Worm (Caenorhabditis elegans) whole organism, early embryonic: ENCODE results near the gene scl-5.

Source experiments
- B0310.2 ChIP-seq: sonication (generic microtip); optimal IDR thresholded peaks from 2 replicates; lab custom pipeline; 2016; ENCODE audit warnings: mild to moderate bottlenecking, missing genetic modification characterization, missing compliant biosample characterization
- F13C5.2 ChIP-seq: sonication (generic microtip); optimal IDR thresholded peaks from 2 replicates; lab custom pipeline; 2017; ENCODE audit warnings: mild to moderate bottlenecking, missing genetic modification characterization, inconsistent platforms, missing compliant biosample characterization
- aly-1 ChIP-seq: sonication (generic microtip); optimal IDR thresholded peaks from 2 replicates; lab custom pipeline; 2016; ENCODE audit warnings: missing genetic modification characterization, missing compliant biosample characterization
- ama-1 ChIP-seq: fragments of 150-350 bp; optimal IDR thresholded peaks from 2 replicates; lab custom pipeline; 2014
- ceh-13 ChIP-seq: fragments of 200-800 bp; sonication (Bioruptor generic); optimal IDR thresholded peaks from 2 replicates; lab custom pipeline; 2018; ENCODE audit warnings: mild to moderate bottlenecking, missing genetic modification characterization, missing compliant biosample characterization
- ceh-36 ChIP-seq: sonication (generic microtip); optimal IDR thresholded peaks from 2 replicates; lab custom pipeline; 2016; ENCODE audit warnings: missing genetic modification characterization, inconsistent platforms, missing compliant biosample characterization
- ets-7 ChIP-seq: sonication (generic microtip); optimal IDR thresholded peaks from 2 replicates; lab custom pipeline; 2016; ENCODE audit warnings: missing genotype, missing genetic modification characterization, missing compliant biosample characterization
- flt-1 ChIP-seq: fragments of 200-800 bp; sonication (Bioruptor generic); IDR thresholded peaks from 2 replicates; pipeline ENCODE4 v1.3.6; 2022; ENCODE audit warnings: missing genetic modification characterization, missing compliant biosample characterization
- hmbx-1 ChIP-seq: sonication (generic microtip); optimal IDR thresholded peaks from 2 replicates; lab custom pipeline; 2016; ENCODE audit warnings: mild to moderate bottlenecking, missing genetic modification characterization, missing compliant biosample characterization
- hmg-4 ChIP-seq: fragments of 200-800 bp; sonication (Bioruptor generic); optimal IDR thresholded peaks from 2 replicates; lab custom pipeline; 2018; ENCODE audit warnings: mild to moderate bottlenecking, missing genetic modification characterization, missing compliant biosample characterization
- hnd-1 ChIP-seq: sonication (generic microtip); optimal IDR thresholded peaks from 2 replicates; lab custom pipeline; 2016; ENCODE audit warnings: missing genetic modification characterization, missing compliant biosample characterization
- pes-1 ChIP-seq: fragments of 200-800 bp; sonication (Bioruptor generic); IDR thresholded peaks from 2 replicates; pipeline ENCODE4 v1.3.6; 2022; ENCODE audit warnings: missing genetic modification reagents, missing genetic modification characterization, missing compliant biosample characterization
- scrt-1 ChIP-seq: fragments of 200-800 bp; sonication (Bioruptor generic); IDR thresholded peaks from 2 replicates; pipeline ENCODE4 v1.3.6; 2022; ENCODE audit warnings: missing genetic modification characterization, missing compliant biosample characterization
- sea-1 ChIP-seq: fragments of 200-800 bp; sonication (Bioruptor generic); conservative IDR thresholded peaks from 2 replicates; pipeline ENCODE4 v1.3.6; 2022; ENCODE audit warnings: missing genetic modification characterization, missing compliant biosample characterization
- tbx-11 ChIP-seq: fragments of 200-800 bp; sonication (Bioruptor generic); IDR thresholded peaks from 2 replicates; pipeline ENCODE4 v1.3.6; 2022; ENCODE audit warnings: missing genetic modification characterization, missing compliant biosample characterization
- tbx-37 ChIP-seq: fragments of 200-800 bp; sonication (Bioruptor generic); conservative IDR thresholded peaks from 2 replicates; pipeline ENCODE4 v1.3.6; 2022; ENCODE audit warnings: missing genetic modification reagents, missing genetic modification characterization, missing compliant biosample characterization
- tra-4 ChIP-seq: sonication (generic microtip); optimal IDR thresholded peaks from 2 replicates; lab custom pipeline; 2017; ENCODE audit warnings: missing genetic modification characterization, missing compliant biosample characterization

scl-5 gene

ce11 chrIV:13089671-13090242, 25.9 kb downstream of the scl-5 start:
- TF ChIP-seq hmg-4 (GFP tag; lab: Kevin White, UChicago): peak; percentile 42
- no peak for TF ChIP-seq ets-7 (tag; lab: Kevin White, UChicago)
- TF ChIP-seq tbx-11 (GFP tag; lab: Robert Waterston, UW): no peak

DNA sequence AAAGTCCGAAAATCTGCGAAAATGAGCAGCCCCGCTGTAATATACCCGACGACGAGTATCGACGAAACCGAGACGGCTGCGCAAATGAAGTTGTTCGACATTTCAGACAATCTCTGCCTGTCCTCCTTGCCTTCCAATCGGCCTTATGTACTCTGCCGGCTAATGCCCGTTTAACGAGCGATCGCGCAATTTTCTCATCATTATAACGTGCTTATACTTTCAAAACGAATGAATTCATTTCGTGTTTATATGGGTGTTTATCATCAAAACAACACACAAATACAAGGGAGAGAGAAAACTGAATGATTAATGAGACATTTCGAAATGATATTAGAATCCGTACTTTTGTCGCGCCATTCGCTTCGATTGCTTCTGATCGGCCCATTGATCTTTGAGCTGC, 27.2 kb downstream of the scl-5 start, which contains the start of gene col-132:
Gene col-132, minus strand, starts transcription at position 101 of the 400 bp plus-strand sequence.
- no peak for TF ChIP-seq scrt-1 (GFP tag; lab: Robert Waterston, UW)
- TF ChIP-seq F13C5.2 (tag; lab: Kevin White, UChicago): no peak
- TF ChIP-seq tra-4 (tag; lab: Kevin White, UChicago): no peak
- no peak for TF ChIP-seq sea-1 (GFP tag; lab: Robert Waterston, UW)
- TF ChIP-seq ceh-36 (tag; lab: Kevin White, UChicago): no peak
- no peak for TF ChIP-seq tbx-11 (GFP tag; lab: Robert Waterston, UW)
- no peak for TF ChIP-seq ama-1 (lab: Kevin White, UChicago)
- TF ChIP-seq pes-1 (GFP tag; lab: Robert Waterston, UW): no peak
- TF ChIP-seq flt-1 (GFP tag; lab: Robert Waterston, UW): no peak
- no peak for TF ChIP-seq hmbx-1 (tag; lab: Kevin White, UChicago)
- TF ChIP-seq B0310.2: no peak
- TF ChIP-seq hmg-4 (GFP tag; lab: Kevin White, UChicago): no peak
- no peak for TF ChIP-seq ets-7 (tag; lab: Kevin White, UChicago)
- no peak for TF ChIP-seq tbx-37 (GFP tag; lab: Robert Waterston, UW)
- no peak for TF ChIP-seq hnd-1 (tag; lab: Kevin White, UChicago)
- TF ChIP-seq ceh-13 (GFP tag; lab: Kevin White, UChicago): no peak
- TF ChIP-seq aly-1 (tag; lab: Kevin White, UChicago): no peak

DNA sequence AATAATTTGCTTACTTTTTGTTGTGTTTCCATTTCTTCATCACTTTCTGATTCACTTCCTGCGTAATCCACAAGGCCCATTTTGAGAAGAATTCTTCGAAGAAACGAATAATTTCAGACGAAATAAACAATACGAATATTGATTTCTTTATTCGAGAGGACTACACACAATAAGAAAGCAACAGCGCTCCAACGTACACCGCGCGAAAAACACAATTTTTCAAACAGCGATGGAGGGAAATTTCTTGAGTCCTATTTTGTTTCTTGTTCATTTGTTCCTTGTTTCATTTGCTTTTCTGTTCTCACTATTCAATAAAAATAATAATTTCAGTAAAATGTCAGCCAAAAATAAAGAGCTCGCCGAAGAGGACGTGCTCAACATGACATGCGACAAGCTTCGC, 29.9 kb downstream of the scl-5 start, which contains the start of the genes prcc-1 and C39E9.12:
Gene prcc-1, minus strand, starts transcription at position 119 of the 400 bp plus-strand sequence.
Gene C39E9.12, plus strand, starts transcription at position 331 of the 400 bp plus-strand sequence.
- TF ChIP-seq hmbx-1 (tag; lab: Kevin White, UChicago) (no peak), sea-1 (GFP tag; lab: Robert Waterston, UW) (no peak), B0310.2 (no peak), pes-1 (GFP tag; lab: Robert Waterston, UW) (no peak), ama-1 (lab: Kevin White, UChicago) (no peak), tbx-11 (GFP tag; lab: Robert Waterston, UW) (no peak), scrt-1 (GFP tag; lab: Robert Waterston, UW) (no peak), F13C5.2 (tag; lab: Kevin White, UChicago) (no peak), ceh-36 (tag; lab: Kevin White, UChicago) (no peak), flt-1 (GFP tag; lab: Robert Waterston, UW) (no peak), ets-7 (tag; lab: Kevin White, UChicago) (no peak), hnd-1 (tag; lab: Kevin White, UChicago) (no peak), aly-1 (tag; lab: Kevin White, UChicago) (no peak), tbx-37 (GFP tag; lab: Robert Waterston, UW) (no peak), tra-4 (tag; lab: Kevin White, UChicago) (no peak), ceh-13 (GFP tag; lab: Kevin White, UChicago) (no peak)

- TF ChIP-seq ama-1 (lab: Kevin White, UChicago): peak; percentile 14
- TF ChIP-seq ceh-36 (tag; lab: Kevin White, UChicago): no peak
Measured at ce11 chrIV:13095462-13095861, 31.6 kb downstream of the scl-5 start, which contains the start of gene rfc-3. Gene rfc-3 (plus strand): TSS chrIV:13095762.

DNA sequence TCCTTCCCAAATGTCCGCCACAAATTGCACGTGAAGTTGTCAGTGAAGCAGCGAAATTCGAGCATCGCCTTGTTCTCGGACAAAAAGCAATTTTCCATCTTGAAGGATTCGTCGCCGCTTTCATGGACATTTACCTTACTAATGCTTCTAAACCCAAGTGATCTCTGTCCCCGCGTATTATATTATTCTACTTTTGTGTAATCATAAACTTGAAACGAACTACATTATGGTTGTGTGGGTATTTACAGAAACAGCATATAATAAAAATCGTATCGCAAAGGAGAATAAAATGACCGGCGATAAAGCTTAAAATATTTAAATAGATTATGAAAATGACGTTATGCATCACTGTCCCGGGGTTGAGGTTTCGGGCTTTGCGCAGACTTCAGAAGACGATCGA, 33.0 kb downstream of the scl-5 start:
- no peak for TF ChIP-seq hmbx-1 (tag; lab: Kevin White, UChicago)

DNA sequence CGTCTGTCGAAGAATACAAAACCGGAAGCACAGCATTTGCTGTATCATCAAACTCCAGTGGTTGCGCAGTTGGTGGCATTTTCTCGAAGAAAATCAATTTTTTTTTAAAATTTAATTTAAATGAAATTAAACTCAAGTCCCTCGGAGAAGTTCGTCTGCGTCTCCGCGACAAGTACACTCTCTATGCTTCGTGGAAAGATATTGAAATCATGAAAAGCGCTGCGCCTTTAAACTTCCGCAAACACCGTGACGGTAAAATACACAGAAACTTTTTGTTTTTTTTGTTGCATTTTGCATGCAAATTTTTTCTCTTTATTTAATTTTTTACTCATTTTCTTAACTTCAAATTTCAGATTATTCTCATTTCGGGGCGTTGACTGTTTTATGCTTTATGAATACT, 34.8 kb downstream of the scl-5 start, which contains the start of the genes dli-1, tin-9.2 and exos-4.1:
Gene dli-1, minus strand, starts transcription at position 141 of the 400 bp plus-strand sequence.
Gene tin-9.2, plus strand, starts transcription at position 344 of the 400 bp plus-strand sequence.
Gene exos-4.1, plus strand, starts transcription at position 348 of the 400 bp plus-strand sequence.
- TF ChIP-seq hmbx-1 (tag; lab: Kevin White, UChicago): no peak
- no peak for TF ChIP-seq ceh-13 (GFP tag; lab: Kevin White, UChicago)
- TF ChIP-seq hmg-4 (GFP tag; lab: Kevin White, UChicago): no peak
- no peak for TF ChIP-seq B0310.2
- TF ChIP-seq F13C5.2 (tag; lab: Kevin White, UChicago): peak; percentile 41

DNA sequence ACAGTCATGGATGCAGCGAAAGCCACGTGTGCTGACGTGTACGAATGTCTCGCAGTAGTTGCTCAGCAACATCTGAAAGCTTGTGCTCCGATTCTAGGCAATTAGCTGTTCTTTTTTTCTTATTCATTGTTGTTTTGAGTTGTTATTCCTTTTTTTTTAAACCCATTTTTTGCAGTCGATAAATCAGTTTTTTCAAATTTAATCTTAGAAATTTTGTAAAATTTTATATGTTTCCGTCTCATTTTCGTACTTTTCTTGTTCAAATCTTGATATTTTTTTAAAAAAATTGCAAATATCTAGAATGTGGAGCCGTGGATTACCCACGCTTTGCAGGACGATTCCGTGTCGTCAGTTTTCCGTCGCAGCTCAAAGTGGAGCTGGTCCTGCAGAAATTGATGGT, 36.6 kb downstream of the scl-5 start, which contains the start of gene fask-1:
Gene fask-1, plus strand, starts transcription at position 301 of the 400 bp plus-strand sequence.
- no peak for TF ChIP-seq scrt-1 (GFP tag; lab: Robert Waterston, UW)
- TF ChIP-seq tbx-11 (GFP tag; lab: Robert Waterston, UW): no peak
- no peak for TF ChIP-seq hnd-1 (tag; lab: Kevin White, UChicago)
- TF ChIP-seq hmg-4 (GFP tag; lab: Kevin White, UChicago): no peak
- no peak for TF ChIP-seq tra-4 (tag; lab: Kevin White, UChicago)
- no peak for TF ChIP-seq B0310.2
- no peak for TF ChIP-seq ama-1 (lab: Kevin White, UChicago)
- TF ChIP-seq hmbx-1 (tag; lab: Kevin White, UChicago): no peak
- no peak for TF ChIP-seq F13C5.2 (tag; lab: Kevin White, UChicago)
- TF ChIP-seq sea-1 (GFP tag; lab: Robert Waterston, UW): no peak
- TF ChIP-seq tbx-37 (GFP tag; lab: Robert Waterston, UW): no peak
- TF ChIP-seq flt-1 (GFP tag; lab: Robert Waterston, UW): no peak
- no peak for TF ChIP-seq ceh-36 (tag; lab: Kevin White, UChicago)
- no peak for TF ChIP-seq aly-1 (tag; lab: Kevin White, UChicago)
- no peak for TF ChIP-seq ceh-13 (GFP tag; lab: Kevin White, UChicago)
- no peak for TF ChIP-seq ets-7 (tag; lab: Kevin White, UChicago)
- TF ChIP-seq pes-1 (GFP tag; lab: Robert Waterston, UW): no peak
